ENCODE assay signal across 2 fruit fly cellular contexts in the genomic region with DNA sequence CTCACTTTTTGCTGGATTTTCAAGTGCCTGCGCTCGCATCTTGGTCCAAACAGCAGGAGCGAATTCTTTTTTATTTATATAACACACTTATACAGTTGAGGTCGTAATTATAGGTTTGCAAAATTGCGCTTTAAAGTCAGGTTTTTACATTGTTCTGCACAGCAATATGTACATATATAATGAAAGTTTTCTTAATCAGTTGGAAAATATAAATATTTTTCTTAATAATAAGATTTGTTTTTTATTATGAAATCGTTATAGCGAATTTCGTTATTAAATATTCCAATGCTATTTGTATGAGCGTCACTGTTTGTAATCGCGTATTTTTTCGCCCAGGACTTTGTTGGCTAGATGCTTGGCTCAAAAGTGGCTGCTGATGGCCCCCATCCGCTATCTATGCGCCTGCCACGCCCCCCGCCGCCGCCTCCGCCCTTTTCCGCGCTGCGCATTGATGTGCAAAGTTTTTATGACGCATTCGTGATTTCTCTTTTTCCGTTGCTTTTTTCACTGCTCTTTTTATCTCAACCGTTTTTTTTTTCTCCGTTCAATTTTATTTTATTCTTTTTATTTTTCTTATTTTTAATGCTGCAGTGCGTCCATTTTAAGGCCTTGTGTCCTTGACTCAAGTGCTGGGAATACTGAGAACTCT.
TF ChIP-seq lines count a peak whose summit lies in the region.

No protein-coding gene starts in this region.

TF ChIP-seq in whole organism, embryonic, 481 proteins besides CTCF, POLR2A, EP300 and RAD21 (continued from another document and continues in another):
- TF ChIP-seq CG1603 (tag; optimal IDR thresholded peaks at IDR 0.05; lab: Kevin White, UChicago) (no peak), sisA (GFP tag; IDR thresholded peaks at IDR 0.05; lab: Robert Waterston, UW) (no peak), Oli (tag; optimal IDR thresholded peaks at IDR 0.05; lab: Kevin White, UChicago) (peak; percentile 3), Opbp (GFP tag; IDR thresholded peaks at IDR 0.05; lab: Robert Waterston, UW; ENCODE audit: partially characterized antibody) (no peak), Meics (GFP tag; optimal IDR thresholded peaks at IDR 0.05; lab: Kevin White, UChicago) (peak; percentile 12), prd (optimal IDR thresholded peaks at IDR 0.05; lab: Kevin White, UChicago) (no peak), prd (GFP tag; IDR thresholded peaks at IDR 0.05; lab: Robert Waterston, UW) (0 out of 3 replicates have a peak, but pooled peaks have one; percentile 25), CG7357 (GFP tag; IDR thresholded peaks at IDR 0.05; lab: Robert Waterston, UW) (no peak), CG5245 (GFP tag; optimal IDR thresholded peaks at IDR 0.05; lab: Kevin White, UChicago) (no peak), nmo (GFP tag; optimal IDR thresholded peaks at IDR 0.05; lab: Kevin White, UChicago) (peak; percentile 40), unpg (GFP tag; optimal IDR thresholded peaks at IDR 0.05; lab: Kevin White, UChicago) (peak; percentile 10), odd (GFP tag; optimal IDR thresholded peaks at IDR 0.05; lab: Kevin White, UChicago) (no peak), gem (tag; optimal IDR thresholded peaks at IDR 0.05; lab: Kevin White, UChicago) (peak; percentile 36), fd102C (GFP tag; optimal IDR thresholded peaks at IDR 0.05; lab: Kevin White, UChicago) (no peak), br (optimal IDR thresholded peaks at IDR 0.05; lab: Kevin White, UChicago) (no peak), nom (GFP tag; optimal IDR thresholded peaks at IDR 0.05; lab: Kevin White, UChicago) (peak; percentile 81), fd3F (GFP tag; optimal IDR thresholded peaks at IDR 0.05; lab: Kevin White, UChicago) (no peak), lab (GFP tag; optimal IDR thresholded peaks at IDR 0.05; lab: Kevin White, UChicago) (peak; percentile 6), sens (GFP tag; lab: Kevin White, UChicago) (peak; percentile 22), CG31224 (GFP tag; IDR thresholded peaks at IDR 0.05; lab: Robert Waterston, UW) (no peak), unc-4 (GFP tag; IDR thresholded peaks at IDR 0.05; lab: Robert Waterston, UW; ENCODE audit: partially characterized antibody) (no peak), CG8359 (GFP tag; optimal IDR thresholded peaks at IDR 0.05; lab: Kevin White, UChicago; ENCODE audit: borderline replicate concordance) (no peak), MBD-R2 (GFP tag; IDR thresholded peaks at IDR 0.05; lab: Robert Waterston, UW) (no peak), CG2712 (tag; optimal IDR thresholded peaks at IDR 0.05; lab: Kevin White, UChicago) (peak; percentile 14), Dll (GFP tag; IDR thresholded peaks at IDR 0.05; lab: Robert Waterston, UW; ENCODE audit: partially characterized antibody) (0 out of 4 replicates have a peak, but pooled peaks have one; percentile 4), Hr51 (GFP tag; optimal IDR thresholded peaks at IDR 0.05; lab: Kevin White, UChicago) (peak in 1 of 2 experiments; percentile 38), Poxn (GFP tag; IDR thresholded peaks at IDR 0.05; lab: Robert Waterston, UW) (no peak), CG15514 (GFP tag; optimal IDR thresholded peaks at IDR 0.05; lab: Kevin White, UChicago) (no peak), Taf1 (GFP tag; IDR thresholded peaks at IDR 0.05; lab: Robert Waterston, UW) (no peak), klu (GFP tag; IDR thresholded peaks at IDR 0.05; lab: Robert Waterston, UW) (no peak), CG2202 (tag; optimal IDR thresholded peaks at IDR 0.05; lab: Kevin White, UChicago) (no peak), CG18599 (GFP tag; optimal IDR thresholded peaks at IDR 0.05; lab: Kevin White, UChicago) (peak; percentile 52), D (optimal IDR thresholded peaks at IDR 0.05; lab: Kevin White, UChicago) (no peak), D (GFP tag; optimal IDR thresholded peaks at IDR 0.05; lab: Kevin White, UChicago) (no peak), CG3065 (GFP tag; optimal IDR thresholded peaks at IDR 0.05; lab: Kevin White, UChicago) (no peak), ranshi (GFP tag; IDR thresholded peaks at IDR 0.05; lab: Robert Waterston, UW) (no peak), CG11695 (GFP tag; IDR thresholded peaks at IDR 0.05; lab: Robert Waterston, UW) (peak; percentile 52; the same call in 1 of the 3 replicates), chif (GFP tag; optimal IDR thresholded peaks at IDR 0.05; lab: Kevin White, UChicago) (no peak), CG12391 (tag; optimal IDR thresholded peaks at IDR 0.05; lab: Kevin White, UChicago) (peak; percentile 10), otp (GFP tag; IDR thresholded peaks at IDR 0.05; lab: Robert Waterston, UW) (no peak), pan (optimal IDR thresholded peaks at IDR 0.05; lab: Kevin White, UChicago) (no peak), pan (GFP tag; optimal IDR thresholded peaks at IDR 0.05 in 1 of 2, IDR thresholded peaks at IDR 0.05 in 1 of 2) (no peak), CG9727 (GFP tag; optimal IDR thresholded peaks at IDR 0.05; lab: Kevin White, UChicago) (no peak), CG15269 (tag; optimal IDR thresholded peaks at IDR 0.05; lab: Kevin White, UChicago) (no peak), mirr (GFP tag; optimal IDR thresholded peaks at IDR 0.05; lab: Kevin White, UChicago) (no peak), CG2678 (tag; optimal IDR thresholded peaks at IDR 0.05; lab: Kevin White, UChicago) (peak; percentile 23), zfh1 (GFP tag; IDR thresholded peaks at IDR 0.05; lab: Robert Waterston, UW) (no peak), lbe (GFP tag; optimal IDR thresholded peaks at IDR 0.05; lab: Kevin White, UChicago) (peak; percentile 19), CG15479 (GFP tag; optimal IDR thresholded peaks at IDR 0.05; lab: Kevin White, UChicago) (no peak), mld (GFP tag; IDR thresholded peaks at IDR 0.05; lab: Robert Waterston, UW; ENCODE audit: partially characterized antibody) (no peak), CrebB (tag; optimal IDR thresholded peaks at IDR 0.05; lab: Kevin White, UChicago) (no peak), Hmr (GFP tag; optimal IDR thresholded peaks at IDR 0.05; lab: Kevin White, UChicago) (peak; percentile 2), Hr3 (GFP tag; optimal IDR thresholded peaks at IDR 0.05; lab: Kevin White, UChicago) (no peak), twi (tag; optimal IDR thresholded peaks at IDR 0.05; lab: Kevin White, UChicago) (no peak), CG11247 (GFP tag; IDR thresholded peaks at IDR 0.05; lab: Robert Waterston, UW) (no peak), ken (GFP tag; IDR thresholded peaks at IDR 0.05; lab: Robert Waterston, UW) (no peak), Fer3 (tag; optimal IDR thresholded peaks at IDR 0.05; lab: Kevin White, UChicago) (peak; percentile 4), CG2199 (GFP tag; IDR thresholded peaks at IDR 0.05; lab: Robert Waterston, UW) (no peak), Side (GFP tag; optimal IDR thresholded peaks at IDR 0.05; lab: Kevin White, UChicago) (no peak), usp (GFP tag; optimal IDR thresholded peaks at IDR 0.05; lab: Kevin White, UChicago) (no peak), ro (GFP tag; IDR thresholded peaks at IDR 0.05; lab: Robert Waterston, UW) (no peak), MESR4 (GFP tag; optimal IDR thresholded peaks at IDR 0.05; lab: Kevin White, UChicago) (no peak), al (GFP tag; IDR thresholded peaks at IDR 0.05; lab: Robert Waterston, UW) (no peak), dm (GFP tag; optimal IDR thresholded peaks at IDR 0.05; lab: Kevin White, UChicago) (no peak)

TF ChIP-seq in whole organism, prepupa, 60 proteins besides CTCF, POLR2A, EP300 and RAD21 (continued from another document):
- peak; percentile 67 for TF ChIP-seq CG9139 (GFP tag; optimal IDR thresholded peaks at IDR 0.05; lab: Kevin White, UChicago)
- peak; percentile 40 for TF ChIP-seq CG11762 (GFP tag; optimal IDR thresholded peaks at IDR 0.05; lab: Kevin White, UChicago; ENCODE audit: insufficient read depth)
- TF ChIP-seq Eip75B (GFP tag; optimal IDR thresholded peaks at IDR 0.05; lab: Kevin White, UChicago), result peak; percentile 53
- peak; percentile 70 for TF ChIP-seq fd59A (GFP tag; optimal IDR thresholded peaks at IDR 0.05; lab: Kevin White, UChicago)
- peak; percentile 81 for TF ChIP-seq OdsH (GFP tag; optimal IDR thresholded peaks at IDR 0.05; lab: Kevin White, UChicago)
- peak; percentile 42 for TF ChIP-seq vri (GFP tag; optimal IDR thresholded peaks at IDR 0.05; lab: Kevin White, UChicago)
- TF ChIP-seq CG6163 (GFP tag; IDR thresholded peaks at IDR 0.05; lab: Robert Waterston, UW), result peak; percentile 52
- peak; percentile 65 for TF ChIP-seq CG32006 (GFP tag; optimal IDR thresholded peaks at IDR 0.05; lab: Kevin White, UChicago)
- TF ChIP-seq CG8319 (GFP tag; optimal IDR thresholded peaks at IDR 0.05; lab: Kevin White, UChicago), result peak; percentile 50
- peak; percentile 52 for TF ChIP-seq Sox15 (GFP tag; optimal IDR thresholded peaks at IDR 0.05; lab: Kevin White, UChicago)
- peak; percentile 83 for TF ChIP-seq dsx (GFP tag; optimal IDR thresholded peaks at IDR 0.05; lab: Kevin White, UChicago; ENCODE audit: poor library complexity, severe bottlenecking)
- TF ChIP-seq svp (GFP tag; lab: Kevin White, UChicago), result peak; percentile 87
- peak; percentile 58 for TF ChIP-seq Sox14 (GFP tag; optimal IDR thresholded peaks at IDR 0.05; lab: Kevin White, UChicago)
- TF ChIP-seq CG6808 (GFP tag; optimal IDR thresholded peaks at IDR 0.05; lab: Kevin White, UChicago), result peak; percentile 68
- TF ChIP-seq Sox102F (GFP tag; optimal IDR thresholded peaks at IDR 0.05; lab: Kevin White, UChicago), result peak; percentile 75
- TF ChIP-seq CG3919 (GFP tag; optimal IDR thresholded peaks at IDR 0.05; lab: Kevin White, UChicago), result peak; percentile 71
- no peak for TF ChIP-seq fkh (GFP tag; optimal IDR thresholded peaks at IDR 0.05; lab: Kevin White, UChicago)
- peak; percentile 49 for TF ChIP-seq lz (GFP tag; optimal IDR thresholded peaks at IDR 0.05; lab: Kevin White, UChicago)
- peak; percentile 21 for TF ChIP-seq CG16779 (tag; optimal IDR thresholded peaks at IDR 0.05; lab: Kevin White, UChicago)
- peak; percentile 38 for TF ChIP-seq fd85E (GFP tag; optimal IDR thresholded peaks at IDR 0.05; lab: Kevin White, UChicago)
- TF ChIP-seq CG11294 (GFP tag; IDR thresholded peaks at IDR 0.05; lab: Robert Waterston, UW), result 0 out of 2 replicates have a peak, but pooled peaks have one; percentile 38
- TF ChIP-seq pdm3 (GFP tag; optimal IDR thresholded peaks at IDR 0.05; lab: Kevin White, UChicago), result peak; percentile 53
- peak; percentile 79 for TF ChIP-seq CG3032 (tag; optimal IDR thresholded peaks at IDR 0.05; lab: Kevin White, UChicago)
- TF ChIP-seq esn (GFP tag; optimal IDR thresholded peaks at IDR 0.05; lab: Kevin White, UChicago), result peak; percentile 76
- peak; percentile 48 for TF ChIP-seq CG31627 (GFP tag; optimal IDR thresholded peaks at IDR 0.05; lab: Kevin White, UChicago)
- TF ChIP-seq CG6854 (GFP tag; optimal IDR thresholded peaks at IDR 0.05; lab: Kevin White, UChicago), result no peak
- no peak for TF ChIP-seq Hr38 (GFP tag; optimal IDR thresholded peaks at IDR 0.05; lab: Kevin White, UChicago)
- TF ChIP-seq Blimp-1 (GFP tag; optimal IDR thresholded peaks at IDR 0.05; lab: Kevin White, UChicago), result peak; percentile 9
- TF ChIP-seq spab (GFP tag; optimal IDR thresholded peaks at IDR 0.05; lab: Kevin White, UChicago), result peak; percentile 74
- TF ChIP-seq ss (GFP tag; optimal IDR thresholded peaks at IDR 0.05; lab: Kevin White, UChicago), result peak; percentile 50 to 78
- peak; percentile 5 for TF ChIP-seq CG4318 (GFP tag; optimal IDR thresholded peaks at IDR 0.05; lab: Kevin White, UChicago)
- peak; percentile 78 for TF ChIP-seq CG10631 (GFP tag; optimal IDR thresholded peaks at IDR 0.05; lab: Kevin White, UChicago)
- peak; percentile 44 for TF ChIP-seq CG1621 (tag; optimal IDR thresholded peaks at IDR 0.05; lab: Kevin White, UChicago)
- TF ChIP-seq eg (GFP tag; IDR thresholded peaks at IDR 0.05; lab: Robert Waterston, UW), result peak; percentile 42
- peak; percentile 31 for TF ChIP-seq CG6276 (GFP tag; optimal IDR thresholded peaks at IDR 0.05; lab: Kevin White, UChicago)
- peak; percentile 78 for TF ChIP-seq acj6 (GFP tag; optimal IDR thresholded peaks at IDR 0.05; lab: Kevin White, UChicago)
- peak; percentile 49 for TF ChIP-seq topi (GFP tag; optimal IDR thresholded peaks at IDR 0.05; lab: Kevin White, UChicago)
- peak; percentile 76 for TF ChIP-seq CG34406 (GFP tag; optimal IDR thresholded peaks at IDR 0.05; lab: Kevin White, UChicago)
- TF ChIP-seq cyc (GFP tag; optimal IDR thresholded peaks at IDR 0.05; lab: Kevin White, UChicago), result peak; percentile 17
- peak; percentile 46 for TF ChIP-seq Hr4 (GFP tag; optimal IDR thresholded peaks at IDR 0.05; lab: Kevin White, UChicago)
